Worm (Caenorhabditis elegans): Measurements from ENCODE around the gene Y71H2AM.12.

The Y71H2AM.12 gene

DNA sequence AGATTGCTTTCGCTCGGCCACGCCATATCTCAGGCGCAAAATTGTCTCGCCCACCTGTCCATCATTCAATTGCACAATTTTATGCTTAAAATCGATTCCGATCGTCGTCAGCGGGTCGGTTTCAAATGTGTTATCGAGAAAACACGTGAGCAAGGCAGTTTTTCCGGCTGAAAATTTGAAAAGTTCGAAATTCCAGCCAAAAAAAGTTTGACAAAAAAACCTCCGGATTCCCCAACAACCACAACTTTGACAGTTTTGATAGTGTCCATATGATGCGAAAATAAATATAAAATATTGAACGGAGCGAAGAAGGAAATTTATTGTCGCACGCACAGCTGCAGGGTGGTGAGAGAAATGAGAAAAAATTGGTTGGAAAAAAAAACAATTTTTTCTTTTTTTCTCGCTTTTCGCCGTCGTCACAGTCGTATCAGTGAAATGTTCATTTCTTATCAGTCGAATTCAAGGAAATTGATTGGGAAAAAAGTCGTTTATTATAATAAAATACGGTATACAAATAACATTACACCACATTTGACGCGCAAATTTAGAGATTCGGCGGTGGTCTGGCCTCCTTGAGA lies at the start of gene Y71H2AM.12:
Gene Y71H2AM.12, minus strand, starts transcription at position 486 of the 578 bp plus-strand sequence.
- TF ChIP-seq nhr-11 (tag; optimal IDR thresholded peaks at IDR 0.05) (no peak), pag-3 (tag; optimal IDR thresholded peaks at IDR 0.05; ENCODE audit: borderline replicate concordance, insufficient read depth) (no peak), ets-5 (GFP tag; IDR thresholded peaks at IDR 0.05) (no peak), mef-2 (tag; optimal IDR thresholded peaks at IDR 0.05) (no peak), ceh-88 (GFP tag; IDR thresholded peaks at IDR 0.05) (no peak), mdl-1 (tag; optimal IDR thresholded peaks at IDR 0.05) (no peak), ceh-8 (GFP tag; optimal IDR thresholded peaks at IDR 0.05) (no peak), nhr-12 (tag; optimal IDR thresholded peaks at IDR 0.05) (no peak), unc-62 (GFP tag; optimal IDR thresholded peaks at IDR 0.05) (no peak), rnt-1 (tag; optimal IDR thresholded peaks at IDR 0.05) (no peak), irx-1 (tag; optimal IDR thresholded peaks at IDR 0.05) (no peak), unc-86 (tag; optimal IDR thresholded peaks at IDR 0.05) (no peak), unc-130 (tag; optimal IDR thresholded peaks at IDR 0.05) (no peak), ces-1 (GFP tag; optimal IDR thresholded peaks at IDR 0.05) (no peak), ceh-82 (tag; optimal IDR thresholded peaks at IDR 0.05) (no peak)

DNA sequence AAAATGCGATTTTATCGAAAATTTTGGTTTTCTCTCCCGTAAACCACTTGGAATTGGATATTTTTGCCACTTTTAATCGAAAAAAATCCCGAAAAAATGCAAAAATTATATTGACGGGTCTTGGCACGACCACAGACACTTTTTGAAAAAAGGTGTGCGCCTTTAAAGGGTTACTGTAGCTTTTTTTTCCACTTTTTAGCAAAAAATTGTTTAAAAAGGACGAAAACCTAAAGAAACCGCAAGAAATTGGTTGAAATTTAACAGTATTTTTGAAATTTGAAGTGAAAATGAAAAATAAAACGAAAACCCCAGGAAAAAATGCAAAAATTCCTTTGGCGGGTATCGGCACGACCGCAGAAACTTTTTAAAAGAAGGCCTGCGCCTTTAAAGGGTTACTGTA lies 47.9 kb upstream of the Y71H2AM.12 start:
- TF ChIP-seq nhr-11 (tag; optimal IDR thresholded peaks at IDR 0.05) (no peak), lin-15B (tag; optimal IDR thresholded peaks at IDR 0.05) (no peak), aha-1 (tag; optimal IDR thresholded peaks at IDR 0.05) (no peak), vab-15 (tag; optimal IDR thresholded peaks at IDR 0.05) (no peak), tlp-1 (tag; optimal IDR thresholded peaks at IDR 0.05) (no peak), swsn-7 (tag; optimal IDR thresholded peaks at IDR 0.05) (no peak), hpl-2 (GFP tag; optimal IDR thresholded peaks at IDR 0.05) (no peak), grh-1 (GFP tag; IDR thresholded peaks at IDR 0.05) (no peak), ceh-90 (tag; optimal IDR thresholded peaks at IDR 0.05) (no peak), efl-3 (GFP tag; optimal IDR thresholded peaks at IDR 0.05) (no peak), nhr-90 (tag; optimal IDR thresholded peaks at IDR 0.05; ENCODE audit: poor library complexity) (no peak), snu-23 (GFP tag; optimal IDR thresholded peaks at IDR 0.05) (no peak), unc-86 (tag; optimal IDR thresholded peaks at IDR 0.05) (no peak), lin-14 (GFP tag; optimal IDR thresholded peaks at IDR 0.05) (no peak), dpl-1 (GFP tag; optimal IDR thresholded peaks at IDR 0.05) (no peak), nhr-12 (tag; optimal IDR thresholded peaks at IDR 0.05) (no peak), mdl-1 (tag; optimal IDR thresholded peaks at IDR 0.05) (no peak), isw-1 (GFP tag; IDR thresholded peaks at IDR 0.05) (no peak), jun-1 (tag; optimal IDR thresholded peaks at IDR 0.05) (no peak)

DNA sequence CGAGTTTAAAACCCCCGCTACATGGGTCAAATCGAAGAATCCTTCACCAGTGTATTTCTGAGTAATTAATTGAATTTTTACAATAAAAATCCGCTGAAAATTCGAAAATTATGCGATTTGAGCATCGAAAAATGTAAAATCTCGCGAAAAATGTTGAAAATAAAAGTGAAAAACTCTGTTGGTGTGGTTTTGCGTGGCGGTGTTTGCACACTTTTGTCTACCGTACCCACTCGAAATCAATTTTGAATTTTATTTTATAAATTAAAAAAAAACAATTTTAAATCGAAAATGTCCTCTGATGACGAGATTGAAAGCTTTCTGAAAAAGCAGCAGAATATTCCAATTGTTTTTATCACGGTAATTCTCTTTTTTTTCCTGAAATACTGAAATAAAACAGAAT lies 46.9 kb upstream of the Y71H2AM.12 start, which contains the start of gene Y71H2AM.6:
Gene Y71H2AM.6, plus strand, starts transcription at position 264 of the 400 bp plus-strand sequence.
- TF ChIP-seq nhr-20 (tag; optimal IDR thresholded peaks at IDR 0.05) = peak; percentile 39
- TF ChIP-seq rnt-1 (tag; optimal IDR thresholded peaks at IDR 0.05) = no peak
- no peak for TF ChIP-seq ets-5 (GFP tag; IDR thresholded peaks at IDR 0.05)
- peak; percentile 59 for TF ChIP-seq tbx-2 (tag; optimal IDR thresholded peaks at IDR 0.05)
- peak; percentile 39 for TF ChIP-seq lin-39 (tag; optimal IDR thresholded peaks at IDR 0.05)
- no peak for TF ChIP-seq ces-1 (GFP tag; optimal IDR thresholded peaks at IDR 0.05)
- TF ChIP-seq Y116A8C.19 (tag; optimal IDR thresholded peaks at IDR 0.05; ENCODE audit: borderline replicate concordance) = no peak
- no peak for TF ChIP-seq egl-27 (tag; optimal IDR thresholded peaks at IDR 0.05)
- TF ChIP-seq ama-1 (optimal IDR thresholded peaks at IDR 0.05) = no peak
- TF ChIP-seq lin-13 (GFP tag; optimal IDR thresholded peaks at IDR 0.05) = no peak
- no peak for TF ChIP-seq ztf-11 (tag; optimal IDR thresholded peaks at IDR 0.05)
- no peak for TF ChIP-seq unc-62 (GFP tag; optimal IDR thresholded peaks at IDR 0.05)
- peak; percentile 90 for TF ChIP-seq mep-1 (tag; optimal IDR thresholded peaks at IDR 0.05)
- TF ChIP-seq vab-15 (tag; optimal IDR thresholded peaks at IDR 0.05) = no peak
- no peak for TF ChIP-seq unc-98 (GFP tag; IDR thresholded peaks at IDR 0.05)
- TF ChIP-seq efl-1 (optimal IDR thresholded peaks at IDR 0.05) = peak; percentile 52 to 67
- peak; percentile 74 to 95 for TF ChIP-seq efl-1 (GFP tag; optimal IDR thresholded peaks at IDR 0.05 in 1 of 2)
- TF ChIP-seq F16B12.6 (tag; optimal IDR thresholded peaks at IDR 0.05) = peak; percentile 87
- TF ChIP-seq nhr-85 (tag) = no peak
- peak; percentile 23 for TF ChIP-seq lin-15B (tag; optimal IDR thresholded peaks at IDR 0.05)
- TF ChIP-seq alr-1 (tag; optimal IDR thresholded peaks at IDR 0.05; ENCODE audit: borderline replicate concordance) = no peak
- no peak for TF ChIP-seq nhr-28 (tag; optimal IDR thresholded peaks at IDR 0.05)
- TF ChIP-seq unc-86 (tag; optimal IDR thresholded peaks at IDR 0.05) = peak; percentile 35
- TF ChIP-seq C04F5.9 (tag; optimal IDR thresholded peaks at IDR 0.05) = peak; percentile 36
- TF ChIP-seq efl-3 (GFP tag; optimal IDR thresholded peaks at IDR 0.05) = no peak
- no peak for TF ChIP-seq hlh-4 (tag; optimal IDR thresholded peaks at IDR 0.05)
- peak; percentile 36 for TF ChIP-seq dsc-1 (tag; optimal IDR thresholded peaks at IDR 0.05)
- peak; percentile 41 for TF ChIP-seq lin-14 (GFP tag; optimal IDR thresholded peaks at IDR 0.05)
